Fruit fly (Drosophila melanogaster) whole organism, embryonic: ENCODE measurements around the gene CG42263.

Experiments used
- Aef1 ChIP-seq: fragments of 200-800 bp; sonication (Bioruptor generic); IDR thresholded peaks from 3 replicates; pipeline ENCODE4 v1.3.6; 2022; ENCODE audit warnings: missing biosample characterization, missing genetic modification characterization
- Blimp-1 ChIP-seq: fragments of 200-800 bp; sonication (Bioruptor generic); optimal IDR thresholded peaks from 3 replicates; lab custom pipeline; 2018; ENCODE audit warnings: missing biosample characterization, missing genetic modification characterization, mild to moderate bottlenecking, moderate library complexity, missing genetic modification reagents
- CG11247 ChIP-seq: fragments of 200-800 bp; sonication (Bioruptor generic); IDR thresholded peaks from 2 replicates; pipeline ENCODE4 v1.3.6; 2022; ENCODE audit warnings: missing biosample characterization, missing genetic modification characterization
- CG11696 ChIP-seq: fragments of 200-800 bp; sonication (Bioruptor generic); IDR thresholded peaks from 2 replicates; pipeline ENCODE4 v1.3.6; 2022; ENCODE audit warnings: missing biosample characterization, missing genetic modification characterization
- CG15269 ChIP-seq: fragments of 200-800 bp; sonication (Bioruptor generic); optimal IDR thresholded peaks from 2 replicates; lab custom pipeline; 2018; ENCODE audit warnings: missing biosample characterization, mild to moderate bottlenecking, missing genetic modification characterization, moderate library complexity
- CG15696 ChIP-seq: fragments of 200-800 bp; sonication (Bioruptor generic); optimal IDR thresholded peaks from 2 replicates; lab custom pipeline; 2019; ENCODE audit warnings: missing biosample characterization, mild to moderate bottlenecking, missing genetic modification characterization, moderate library complexity
- CG16813 ChIP-seq: fragments of 200-800 bp; sonication (Bioruptor generic); IDR thresholded peaks from 3 replicates; pipeline ENCODE4 v1.3.6; 2022; ENCODE audit warnings: missing biosample characterization, missing genetic modification characterization; ENCODE audit not compliant: partially characterized antibody
- CG17829 ChIP-seq: fragments of 200-800 bp; optimal IDR thresholded peaks from 2 replicates; lab custom pipeline; 2019; ENCODE audit warnings: missing biosample characterization, mild to moderate bottlenecking, missing genetic modification characterization, moderate library complexity
- CG1792 ChIP-seq: fragments of 200-800 bp; sonication (Bioruptor generic); optimal IDR thresholded peaks from 2 replicates; lab custom pipeline; 2016; ENCODE audit warnings: missing biosample characterization, missing genetic modification characterization
- CG2712 ChIP-seq: fragments of 200-800 bp; optimal IDR thresholded peaks from 3 replicates; lab custom pipeline; 2019; ENCODE audit warnings: missing biosample characterization, mild to moderate bottlenecking, missing genetic modification characterization, moderate library complexity
- CG32767 ChIP-seq: fragments of 200-800 bp; sonication (Bioruptor generic); IDR thresholded peaks from 2 replicates; pipeline ENCODE4 v1.3.6; 2022; ENCODE audit warnings: missing biosample characterization, missing genetic modification characterization
- CG34224 ChIP-seq: fragments of 200-800 bp; sonication (Bioruptor generic); IDR thresholded peaks from 3 replicates; pipeline ENCODE4 v1.3.6; 2022; ENCODE audit warnings: missing biosample characterization, missing genetic modification characterization; ENCODE audit not compliant: partially characterized antibody
- CG43689 ChIP-seq: fragments of 200-800 bp; sonication (Bioruptor generic); IDR thresholded peaks from 2 replicates; pipeline ENCODE4 v1.3.6; 2022; ENCODE audit warnings: missing biosample characterization, missing genetic modification characterization
- CG4617 ChIP-seq: fragments of 200-800 bp; sonication (Bioruptor generic); optimal IDR thresholded peaks from 3 replicates; lab custom pipeline; 2016; ENCODE audit warnings: missing biosample characterization, missing genetic modification characterization, borderline replicate concordance
- CG4820 ChIP-seq: fragments of 200-800 bp; sonication (Bioruptor generic); optimal IDR thresholded peaks from 3 replicates; lab custom pipeline; 2016; ENCODE audit warnings: missing biosample characterization, missing genetic modification characterization
- CG6175 ChIP-seq: fragments of 200-800 bp; sonication (Bioruptor generic); IDR thresholded peaks from 3 replicates; pipeline ENCODE4 v1.3.6; 2022; ENCODE audit warnings: missing biosample characterization, missing genetic modification characterization
- CG7271 ChIP-seq: fragments of 200-800 bp; sonication (Bioruptor generic); optimal IDR thresholded peaks from 2 replicates; lab custom pipeline; 2018; ENCODE audit warnings: missing biosample characterization, mild to moderate bottlenecking, missing genetic modification characterization, moderate library complexity
- CG7357 ChIP-seq: fragments of 200-800 bp; sonication (Bioruptor generic); IDR thresholded peaks from 3 replicates; pipeline ENCODE4 v1.3.6; 2022; ENCODE audit warnings: missing biosample characterization, missing genetic modification characterization
- CG7372 ChIP-seq: fragments of 200-800 bp; sonication (Bioruptor generic); IDR thresholded peaks from 2 replicates; pipeline ENCODE4 v1.3.6; 2022; ENCODE audit warnings: missing biosample characterization, missing genetic modification characterization
- CG7928 ChIP-seq: fragments of 200-800 bp; sonication (Bioruptor generic); optimal IDR thresholded peaks from 2 replicates; lab custom pipeline; 2017; ENCODE audit warnings: missing biosample characterization, mild to moderate bottlenecking, missing genetic modification characterization
- CG7963 ChIP-seq: fragments of 200-800 bp; sonication (Bioruptor generic); IDR thresholded peaks from 3 replicates; pipeline ENCODE4 v1.3.6; 2022; ENCODE audit warnings: missing biosample characterization, missing genetic modification characterization; ENCODE audit not compliant: partially characterized antibody
- CG8478 ChIP-seq: fragments of >200 bp; optimal IDR thresholded peaks from 2 replicates; lab custom pipeline; 2018
- CG9609 ChIP-seq: fragments of 200-800 bp; sonication (Bioruptor generic); optimal IDR thresholded peaks from 3 replicates; lab custom pipeline; 2016; ENCODE audit warnings: missing biosample characterization, missing genetic modification characterization
- Chrac-16 ChIP-seq: fragments of 200-800 bp; sonication (Bioruptor generic); optimal IDR thresholded peaks from 3 replicates; lab custom pipeline; 2016; ENCODE audit warnings: missing biosample characterization, missing genetic modification characterization
- D19B ChIP-seq: fragments of 200-800 bp; sonication (Bioruptor generic); optimal IDR thresholded peaks from 2 replicates; lab custom pipeline; 2017; ENCODE audit warnings: missing biosample characterization, mild to moderate bottlenecking, missing genetic modification characterization
- Dek ChIP-seq: fragments of 200-800 bp; sonication (Bioruptor generic); optimal IDR thresholded peaks from 3 replicates; lab custom pipeline; 2019; ENCODE audit warnings: missing biosample characterization, mild to moderate bottlenecking, missing genetic modification characterization, moderate library complexity
- Ets65A ChIP-seq: fragments of 200-800 bp; sonication (Bioruptor generic); peaks from one replicate; lab custom pipeline; 2016; ENCODE audit warnings: missing biosample characterization, missing genetic modification characterization
- Hr51 ChIP-seq, 2 experiments: fragments of 200-800 bp; sonication (Bioruptor generic); optimal IDR thresholded peaks; 2 replicates in 1 of 2; 3 replicates in 1 of 2; lab custom pipeline; 2016 to 2018; ENCODE audit warnings: missing biosample characterization in 2 of 2, missing genetic modification characterization in 2 of 2, mild to moderate bottlenecking in 1 of 2, moderate library complexity in 1 of 2
- Lhr ChIP-seq: fragments of 200-800 bp; sonication (Bioruptor generic); optimal IDR thresholded peaks from 3 replicates; lab custom pipeline; 2017; ENCODE audit warnings: mild to moderate bottlenecking, missing biosample characterization, missing genetic modification reagents, missing genetic modification characterization
- NfI ChIP-seq: fragments of 200-800 bp; sonication (Bioruptor generic); optimal IDR thresholded peaks from 3 replicates; lab custom pipeline; 2018; ENCODE audit warnings: missing biosample characterization, mild to moderate bottlenecking, missing genetic modification characterization, moderate library complexity
- Poxn ChIP-seq: fragments of 200-800 bp; sonication (Bioruptor generic); IDR thresholded peaks from 2 replicates; pipeline ENCODE4 v1.3.6; 2022; ENCODE audit warnings: missing biosample characterization, missing genetic modification characterization
- Six4 ChIP-seq: fragments of 200-800 bp; sonication (Bioruptor generic); optimal IDR thresholded peaks from 2 replicates; lab custom pipeline; 2016; ENCODE audit warnings: missing biosample characterization, missing genetic modification characterization
- Tbp ChIP-seq: fragments of >200 bp; optimal IDR thresholded peaks from 2 replicates; lab custom pipeline; 2018; ENCODE audit warnings: missing biosample characterization, missing genetic modification characterization
- ab ChIP-seq: fragments of 200-800 bp; sonication (Bioruptor generic); optimal IDR thresholded peaks from 2 replicates; lab custom pipeline; 2016; ENCODE audit warnings: missing biosample characterization, missing genetic modification characterization
- cg ChIP-seq: fragments of 200-800 bp; sonication (Bioruptor generic); optimal IDR thresholded peaks from 3 replicates; lab custom pipeline; 2019; ENCODE audit warnings: missing biosample characterization, mild to moderate bottlenecking, missing genetic modification characterization, moderate library complexity
- chm ChIP-seq: fragments of 200-800 bp; sonication (Bioruptor generic); IDR thresholded peaks from 2 replicates; pipeline ENCODE4 v1.3.6; 2022; ENCODE audit warnings: missing biosample characterization, missing genetic modification characterization
- chn ChIP-seq: fragments of 200-800 bp; sonication (Bioruptor generic); optimal IDR thresholded peaks from 2 replicates; lab custom pipeline; 2016; ENCODE audit warnings: missing biosample characterization, missing genetic modification characterization
- cwo ChIP-seq: fragments of 200-800 bp; sonication (Bioruptor generic); optimal IDR thresholded peaks from 3 replicates; lab custom pipeline; 2017; ENCODE audit warnings: missing biosample characterization, missing genetic modification characterization, mild to moderate bottlenecking, moderate library complexity, missing genetic modification reagents
- dan ChIP-seq: fragments of 200-800 bp; sonication (Bioruptor generic); IDR thresholded peaks from 2 replicates; pipeline ENCODE4 v1.3.6; 2022; ENCODE audit warnings: missing biosample characterization, missing genetic modification characterization
- dmrt11E ChIP-seq: fragments of 200-800 bp; sonication (Bioruptor generic); optimal IDR thresholded peaks from 3 replicates; lab custom pipeline; 2018; ENCODE audit warnings: missing biosample characterization, mild to moderate bottlenecking, missing genetic modification characterization, moderate library complexity
- grn ChIP-seq: fragments of 200-800 bp; sonication (Bioruptor generic); optimal IDR thresholded peaks from 3 replicates; lab custom pipeline; 2017; ENCODE audit warnings: missing biosample characterization, missing genetic modification characterization
- gsb-n ChIP-seq: fragments of 200-800 bp; sonication (Bioruptor generic); optimal IDR thresholded peaks from 3 replicates; lab custom pipeline; 2018; ENCODE audit warnings: missing biosample characterization, mild to moderate bottlenecking, missing genetic modification characterization
- insv ChIP-seq, 2 experiments: fragments of 200-800 bp; sonication (Bioruptor generic); optimal IDR thresholded peaks; 3 replicates each; lab custom pipeline; 2016 to 2018; ENCODE audit warnings: missing biosample characterization in 2 of 2, missing genetic modification characterization in 2 of 2
- lab ChIP-seq: fragments of 200-800 bp; sonication (Bioruptor generic); optimal IDR thresholded peaks from 3 replicates; lab custom pipeline; 2017; ENCODE audit warnings: missing biosample characterization, missing genetic modification characterization, mild to moderate bottlenecking, moderate library complexity, missing genetic modification reagents
- lilli ChIP-seq: fragments of 200-800 bp; sonication (Bioruptor generic); optimal IDR thresholded peaks from 3 replicates; lab custom pipeline; 2016; ENCODE audit warnings: missing biosample characterization, missing genetic modification characterization
- odd ChIP-seq: fragments of 200-800 bp; sonication (Bioruptor generic); optimal IDR thresholded peaks from 2 replicates; lab custom pipeline; 2017; ENCODE audit warnings: missing biosample characterization, mild to moderate bottlenecking, missing genetic modification characterization
- onecut ChIP-seq: fragments of 200-800 bp; sonication (Bioruptor generic); IDR thresholded peaks from 2 replicates; pipeline ENCODE4 v1.3.6; 2022; ENCODE audit warnings: missing biosample characterization, missing genetic modification characterization
- pzg ChIP-seq: fragments of 200-800 bp; sonication (Bioruptor generic); optimal IDR thresholded peaks from 3 replicates; lab custom pipeline; 2018; ENCODE audit warnings: missing biosample characterization, mild to moderate bottlenecking, missing genetic modification characterization, moderate library complexity
- sna ChIP-seq: fragments of 200-800 bp; sonication (Bioruptor generic); IDR thresholded peaks from 2 replicates; pipeline ENCODE4 v1.3.6; 2022; ENCODE audit warnings: missing biosample characterization, missing genetic modification characterization; ENCODE audit not compliant: partially characterized antibody
- yki ChIP-seq: fragments of >200 bp; optimal IDR thresholded peaks from 3 replicates; lab custom pipeline; 2018
- z ChIP-seq: fragments of 200-800 bp; sonication (Bioruptor generic); IDR thresholded peaks from 3 replicates; pipeline ENCODE4 v1.3.6; 2022; ENCODE audit warnings: missing biosample characterization, missing genetic modification characterization
- zfh2 ChIP-seq: fragments of 200-800 bp; sonication (Bioruptor generic); optimal IDR thresholded peaks from 2 replicates; lab custom pipeline; 2016; ENCODE audit warnings: missing biosample characterization, missing genetic modification characterization

CG42263 gene

DNA sequence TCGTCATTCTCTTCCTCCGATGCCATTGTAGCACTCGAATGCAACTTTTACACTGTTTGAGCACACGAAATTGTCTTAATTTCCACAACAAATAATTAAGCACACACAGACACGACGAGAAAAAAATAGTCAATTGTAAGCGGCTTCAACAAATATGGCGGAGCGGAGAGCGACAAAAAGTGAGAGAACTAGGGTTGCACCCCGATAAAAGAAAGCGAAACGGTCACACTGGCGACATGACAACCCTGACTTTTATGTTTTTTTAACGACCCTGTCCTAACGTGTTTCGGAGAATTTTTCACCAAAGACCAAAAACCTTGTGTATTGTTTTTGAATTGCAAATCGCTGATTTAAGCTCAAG lies 45.6 kb downstream of the CG42263 start, which contains the start of the genes Mi-2 and Prp3 (continued):
- TF ChIP-seq Poxn (GFP tag; lab: Robert Waterston, UW), result no peak
- peak; percentile 33 for TF ChIP-seq cg
- no peak for TF ChIP-seq CG8478
- no peak for TF ChIP-seq chn (GFP tag; lab: Kevin White, UChicago)
- TF ChIP-seq CG7357 (GFP tag; lab: Robert Waterston, UW), result no peak
- TF ChIP-seq CG16813 (GFP tag; lab: Robert Waterston, UW), result no peak
- no peak for TF ChIP-seq CG32767
- peak; percentile 15; the same call in 1 of the 2 replicates for TF ChIP-seq onecut
- TF ChIP-seq lilli (GFP tag; lab: Kevin White, UChicago), result peak; percentile 6
- no peak for TF ChIP-seq CG43689
- no peak for TF ChIP-seq Blimp-1 (GFP tag; lab: Kevin White, UChicago)
- TF ChIP-seq CG7372 (GFP tag; lab: Robert Waterston, UW), result no peak
- TF ChIP-seq Tbp (GFP tag; lab: Kevin White, UChicago), result no peak
- TF ChIP-seq yki, result no peak
- TF ChIP-seq CG1792 (GFP tag; lab: Kevin White, UChicago), result no peak
- TF ChIP-seq CG9609 (GFP tag; lab: Kevin White, UChicago), result no peak
- TF ChIP-seq lab (GFP tag; lab: Kevin White, UChicago), result no peak
- peak in 1 of 2 experiments; percentile 38 for TF ChIP-seq insv (GFP tag; optimal IDR thresholded peaks at IDR 0.05; lab: Kevin White, UChicago)
- TF ChIP-seq Ets65A (GFP tag; lab: Kevin White, UChicago), result no peak
- TF ChIP-seq CG4617, result peak; percentile 95
- TF ChIP-seq NfI, result no peak
- TF ChIP-seq CG11696 (GFP tag; lab: Robert Waterston, UW), result no peak
- no peak for TF ChIP-seq CG4820 (GFP tag; lab: Kevin White, UChicago)
- no peak for TF ChIP-seq CG15696
- TF ChIP-seq CG7963 (GFP tag; lab: Robert Waterston, UW), result no peak
- no peak for TF ChIP-seq Aef1
- TF ChIP-seq Chrac-16 (GFP tag; lab: Kevin White, UChicago), result no peak
- TF ChIP-seq CG34224 (GFP tag; lab: Robert Waterston, UW), result peak; percentile 40; the same call in 1 of the 3 replicates
- TF ChIP-seq dan, result no peak
- no peak for TF ChIP-seq zfh2 (GFP tag; lab: Kevin White, UChicago)
- TF ChIP-seq CG15269, result no peak
- no peak for TF ChIP-seq sna
- TF ChIP-seq CG11247 (GFP tag; lab: Robert Waterston, UW), result no peak
- TF ChIP-seq Lhr (GFP tag; lab: Kevin White, UChicago), result peak; percentile 17
- no peak for TF ChIP-seq D19B (GFP tag; lab: Kevin White, UChicago)
- TF ChIP-seq Six4 (GFP tag; lab: Kevin White, UChicago), result no peak
- 0 out of 2 replicates have a peak, but pooled peaks have one; percentile 63 for TF ChIP-seq chm
- TF ChIP-seq CG17829, result peak; percentile 27
- TF ChIP-seq dmrt11E (tag; lab: Kevin White, UChicago), result no peak
- TF ChIP-seq CG2712 (tag; lab: Kevin White, UChicago), result peak; percentile 36
- TF ChIP-seq CG6175, result no peak
- TF ChIP-seq ab (GFP tag; lab: Kevin White, UChicago), result no peak
- TF ChIP-seq gsb-n (tag; lab: Kevin White, UChicago), result no peak
- no peak for TF ChIP-seq odd (GFP tag; lab: Kevin White, UChicago)
- TF ChIP-seq CG7928 (GFP tag; lab: Kevin White, UChicago), result peak; percentile 88
- TF ChIP-seq CG7271 (tag; lab: Kevin White, UChicago), result no peak
- peak; percentile 8 for TF ChIP-seq Dek (tag; lab: Kevin White, UChicago)
- no peak for TF ChIP-seq cwo (GFP tag; lab: Kevin White, UChicago)
- TF ChIP-seq z (GFP tag; lab: Robert Waterston, UW), result no peak; the same call in 2 of the 3 replicates
- TF ChIP-seq Hr51 (GFP tag; optimal IDR thresholded peaks at IDR 0.05; lab: Kevin White, UChicago), result no peak
- peak; percentile 84 for TF ChIP-seq pzg (GFP tag; lab: Kevin White, UChicago)
- no peak for TF ChIP-seq grn (GFP tag; lab: Kevin White, UChicago)
